Worm (Caenorhabditis elegans) whole organism, L2 larva: ENCODE data around the gene T24E12.11.

Experiments used
- ZK546.5 ChIP-seq: sonication (generic microtip); optimal IDR thresholded peaks from 2 replicates; lab custom pipeline; 2017; ENCODE audit warnings: missing biosample characterization, missing genetic modification characterization
- alr-1 ChIP-seq: fragments of 150-350 bp; optimal IDR thresholded peaks from 2 replicates; lab custom pipeline; 2014; ENCODE audit warnings: missing biosample characterization, missing genetic modification characterization
- blmp-1 ChIP-seq: sonication (generic microtip); optimal IDR thresholded peaks from 2 replicates; lab custom pipeline; 2017; ENCODE audit warnings: missing genetic modification characterization, mild to moderate bottlenecking, missing compliant biosample characterization, antibody characterized with exemption, moderate library complexity; ENCODE audit not compliant: insufficient read depth
- fos-1 ChIP-seq: fragments of 150-350 bp; optimal IDR thresholded peaks from 2 replicates; lab custom pipeline; 2014; ENCODE audit warnings: missing biosample characterization, missing genetic modification characterization
- lin-13 ChIP-seq: fragments of 150-350 bp; optimal IDR thresholded peaks from 2 replicates; lab custom pipeline; 2014; ENCODE audit warnings: missing biosample characterization, missing genetic modification reagents, missing genetic modification characterization
- lsy-2 ChIP-seq, 2 experiments: fragments of 150-350 bp in 1 of 2; sonication (generic microtip) in 1 of 2; optimal IDR thresholded peaks; 2 replicates each; lab custom pipeline; 2014 to 2017; ENCODE audit warnings: missing biosample characterization in 2 of 2, missing genetic modification characterization in 2 of 2
- nhr-11 ChIP-seq: fragments of 150-350 bp; optimal IDR thresholded peaks from 2 replicates; lab custom pipeline; 2014; ENCODE audit warnings: missing biosample characterization, missing genetic modification characterization
- nhr-12 ChIP-seq: fragments of 150-350 bp; optimal IDR thresholded peaks from 2 replicates; lab custom pipeline; 2014; ENCODE audit warnings: missing biosample characterization, missing genetic modification characterization
- nhr-23 ChIP-seq: fragments of 150-350 bp; optimal IDR thresholded peaks from 2 replicates; lab custom pipeline; 2014; ENCODE audit warnings: missing biosample characterization, missing genetic modification reagents, missing genetic modification characterization
- nhr-25 ChIP-seq: fragments of 150-350 bp; sonication (generic microtip); optimal IDR thresholded peaks from 3 replicates; lab custom pipeline; 2014; ENCODE audit warnings: missing biosample characterization, missing genetic modification characterization
- nhr-77 ChIP-seq: fragments of 150-350 bp; optimal IDR thresholded peaks from 2 replicates; lab custom pipeline; 2014; ENCODE audit warnings: missing biosample characterization, missing genetic modification characterization

DNA sequence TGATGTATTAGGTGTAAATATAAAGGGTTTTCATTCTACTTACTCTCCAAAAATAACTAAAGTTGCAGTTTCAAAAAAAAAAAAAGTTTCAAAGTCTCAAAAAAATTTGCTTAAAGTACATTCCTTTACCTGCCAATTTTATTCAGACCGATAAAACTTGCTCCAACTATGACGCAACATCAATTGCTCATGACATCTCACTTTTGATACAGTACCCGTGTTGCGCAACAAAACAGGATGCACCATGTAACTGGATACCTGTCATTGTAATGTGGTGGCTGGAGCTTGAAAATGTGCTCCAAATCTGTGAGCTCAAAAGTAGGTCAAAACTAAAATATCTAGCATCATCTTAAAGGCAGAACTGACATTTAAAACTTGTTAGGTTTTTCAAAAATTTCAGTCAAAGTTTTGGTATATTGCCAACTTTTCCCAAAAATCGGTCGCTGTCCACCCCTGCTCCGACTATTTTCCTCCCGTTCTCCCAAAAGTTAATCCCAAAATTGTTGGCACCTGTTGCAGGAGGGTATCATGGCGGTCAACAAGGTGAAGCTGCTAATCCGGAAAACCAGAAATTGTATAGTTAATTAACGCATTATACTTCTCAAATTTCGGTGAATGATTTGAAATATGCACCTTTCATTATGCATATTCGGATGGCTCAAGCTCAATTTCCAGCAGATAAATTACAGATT, 3.1 kb upstream of the T24E12.11 start, which contains the start of gene T24E12.2:
- no peak for TF ChIP-seq blmp-1 (tag; lab: Kevin White, UChicago)
- no peak for TF ChIP-seq lin-13
- no peak for TF ChIP-seq nhr-25 (tag; lab: Kevin White, UChicago)
- TF ChIP-seq fos-1: no peak
- no peak for TF ChIP-seq nhr-12
- no peak for TF ChIP-seq lsy-2 (tag; optimal IDR thresholded peaks at IDR 0.05; lab: Kevin White, UChicago)
- TF ChIP-seq alr-1 (tag; lab: Kevin White, UChicago): no peak
- no peak for TF ChIP-seq nhr-77 (tag; lab: Kevin White, UChicago)
- TF ChIP-seq ZK546.5 (tag; lab: Kevin White, UChicago): no peak
- no peak for TF ChIP-seq nhr-23 (tag; lab: Kevin White, UChicago)
- no peak for TF ChIP-seq nhr-11 (tag; lab: Kevin White, UChicago)
